Worm (Caenorhabditis elegans): ENCODE results near the gene taf-10.

taf-10 gene

ce11 chrV:4668636-4669035 lies 18.3 kb upstream of the taf-10 start, which contains the start of gene srx-77:
TSS of gene srx-77 (minus strand) at chrV:4668736.
- TF ChIP-seq egl-27 (tag; optimal IDR thresholded peaks at IDR 0.05) = no peak
- no peak for TF ChIP-seq pqm-1 (tag; optimal IDR thresholded peaks at IDR 0.05)
- no peak for TF ChIP-seq eor-1 (tag; optimal IDR thresholded peaks at IDR 0.05)
- no peak for TF ChIP-seq ceh-16 (tag; optimal IDR thresholded peaks at IDR 0.05)
- no peak for TF ChIP-seq ama-1 (optimal IDR thresholded peaks at IDR 0.05)
- no peak for TF ChIP-seq tbx-2 (tag; optimal IDR thresholded peaks at IDR 0.05)
- no peak for TF ChIP-seq elt-2 (tag; optimal IDR thresholded peaks at IDR 0.05)
- TF ChIP-seq skn-1 (tag; optimal IDR thresholded peaks at IDR 0.05) = no peak
- TF ChIP-seq nhr-77 (tag; optimal IDR thresholded peaks at IDR 0.05) = no peak
- TF ChIP-seq ZK546.5 (tag; optimal IDR thresholded peaks at IDR 0.05) = no peak
- no peak for TF ChIP-seq elt-3 (tag; optimal IDR thresholded peaks at IDR 0.05)
- no peak for TF ChIP-seq unc-62 (GFP tag; optimal IDR thresholded peaks at IDR 0.05)
- TF ChIP-seq nfya-1 (tag; optimal IDR thresholded peaks at IDR 0.05; ENCODE audit: insufficient read depth) = no peak
- no peak for TF ChIP-seq snpc-4 (tag; optimal IDR thresholded peaks at IDR 0.05)
- no peak for TF ChIP-seq sea-2 (GFP tag; optimal IDR thresholded peaks at IDR 0.05)
- TF ChIP-seq mml-1 (tag; optimal IDR thresholded peaks at IDR 0.05) = no peak
- TF ChIP-seq ceh-9 (tag; optimal IDR thresholded peaks at IDR 0.05) = no peak
- TF ChIP-seq ztf-11 (tag; optimal IDR thresholded peaks at IDR 0.05) = no peak
- no peak for TF ChIP-seq fos-1 (tag; optimal IDR thresholded peaks at IDR 0.05)
- no peak for TF ChIP-seq nhr-76 (tag; optimal IDR thresholded peaks at IDR 0.05)

ce11 chrV:4672487-4672886 lies 14.4 kb upstream of the taf-10 start, which contains the start of gene K03B4.9:
TSS of gene K03B4.9 (minus strand) at chrV:4672587.
- TF ChIP-seq nhr-11 (tag; optimal IDR thresholded peaks at IDR 0.05) = no peak
- no peak for TF ChIP-seq egl-5 (tag; optimal IDR thresholded peaks at IDR 0.05)
- no peak for TF ChIP-seq ztf-11 (tag; optimal IDR thresholded peaks at IDR 0.05)
- TF ChIP-seq fkh-10 (GFP tag; optimal IDR thresholded peaks at IDR 0.05) = no peak
- TF ChIP-seq hmg-11 (tag; optimal IDR thresholded peaks at IDR 0.05) = no peak

ce11 chrV:4674506-4674905 lies 12.4 kb upstream of the taf-10 start, which contains the start of gene K03B4.8:
TSS of gene K03B4.8 (minus strand) at chrV:4674606.
- TF ChIP-seq ceh-9 (tag; optimal IDR thresholded peaks at IDR 0.05) = no peak
- no peak for TF ChIP-seq nhr-11 (tag; optimal IDR thresholded peaks at IDR 0.05)
- TF ChIP-seq R02D3.7 (tag; optimal IDR thresholded peaks at IDR 0.05) = no peak
- no peak for TF ChIP-seq nhr-12 (tag; optimal IDR thresholded peaks at IDR 0.05)
- no peak for TF ChIP-seq unc-39 (tag; optimal IDR thresholded peaks at IDR 0.05)
- no peak for TF ChIP-seq nhr-76 (tag; optimal IDR thresholded peaks at IDR 0.05)
- TF ChIP-seq unc-62 (GFP tag; optimal IDR thresholded peaks at IDR 0.05) = no peak
- no peak for TF ChIP-seq ztf-4 (tag; optimal IDR thresholded peaks at IDR 0.05)
- no peak for TF ChIP-seq egl-27 (tag; optimal IDR thresholded peaks at IDR 0.05)
- TF ChIP-seq jun-1 (tag; optimal IDR thresholded peaks at IDR 0.05) = no peak
- TF ChIP-seq mml-1 (tag; optimal IDR thresholded peaks at IDR 0.05) = no peak
- no peak for TF ChIP-seq ceh-28 (tag; optimal IDR thresholded peaks at IDR 0.05)
- no peak for TF ChIP-seq nhr-25 (tag; optimal IDR thresholded peaks at IDR 0.05)
- no peak for TF ChIP-seq nhr-237 (tag; optimal IDR thresholded peaks at IDR 0.05)
- TF ChIP-seq ztf-11 (tag; optimal IDR thresholded peaks at IDR 0.05) = no peak

- TF ChIP-seq nfya-1 (tag; optimal IDR thresholded peaks at IDR 0.05; ENCODE audit: insufficient read depth) (no peak), sea-2 (GFP tag; optimal IDR thresholded peaks at IDR 0.05) (no peak), fkh-10 (GFP tag; optimal IDR thresholded peaks at IDR 0.05) (no peak), jun-1 (tag; optimal IDR thresholded peaks at IDR 0.05) (no peak), egl-27 (tag; optimal IDR thresholded peaks at IDR 0.05) (no peak), nhr-25 (tag; optimal IDR thresholded peaks at IDR 0.05) (no peak), lsy-12 (tag; optimal IDR thresholded peaks at IDR 0.05) (no peak), eor-1 (tag; optimal IDR thresholded peaks at IDR 0.05) (no peak)
These were observed 10.8 kb upstream of the taf-10 start, which contains the start of gene K03B4.6 for ce11 chrV:4676092-4676491. TSS of gene K03B4.6 (minus strand) at chrV:4676192.

ce11 chrV:4676812-4677211 lies 10.1 kb upstream of the taf-10 start:
- TF ChIP-seq nfya-1 (tag; optimal IDR thresholded peaks at IDR 0.05; ENCODE audit: insufficient read depth) = peak; percentile 70
- no peak for TF ChIP-seq elt-1 (tag; optimal IDR thresholded peaks at IDR 0.05)
